Worm (Caenorhabditis elegans) whole organism, L1 larva: ENCODE data around the gene R07E3.4.

Experiments
- aly-2 ChIP-seq: fragments of 150-350 bp; optimal IDR thresholded peaks from 2 replicates; lab custom pipeline; 2014; ENCODE audit warnings: missing biosample characterization, missing genetic modification characterization
- ama-1 ChIP-seq: fragments of 150-350 bp; optimal IDR thresholded peaks from 2 replicates; lab custom pipeline; 2014
- ces-1 ChIP-seq: fragments of 150-350 bp; optimal IDR thresholded peaks from 2 replicates; lab custom pipeline; 2014; ENCODE audit warnings: missing biosample characterization, missing genetic modification reagents, missing genetic modification characterization
- elt-3 ChIP-seq, 6 experiments: fragments of 150-350 bp in 1 of 6; sonication (generic microtip); optimal IDR thresholded peaks; 2 replicates each; lab custom pipeline; 2017 to 2018; ENCODE audit warnings: missing biosample characterization in 6 of 6, missing genetic modification characterization in 6 of 6, inconsistent platforms in 1 of 6
- mdl-1 ChIP-seq, 2 experiments: fragments of 150-350 bp; optimal IDR thresholded peaks; 2 replicates each; lab custom pipeline; 2014 to 2017; ENCODE audit warnings: missing biosample characterization in 2 of 2, missing genetic modification characterization in 2 of 2, inconsistent platforms in 1 of 2
- nhr-11 ChIP-seq: fragments of 150-350 bp; optimal IDR thresholded peaks from 2 replicates; lab custom pipeline; 2014; ENCODE audit warnings: missing biosample characterization, missing genetic modification characterization
- nhr-12 ChIP-seq: sonication (generic microtip); optimal IDR thresholded peaks from 2 replicates; lab custom pipeline; 2017; ENCODE audit warnings: missing biosample characterization, missing genetic modification characterization
- nhr-76 ChIP-seq: sonication (generic microtip); optimal IDR thresholded peaks from 2 replicates; lab custom pipeline; 2017; ENCODE audit warnings: missing biosample characterization, missing genetic modification characterization
- nhr-77 ChIP-seq: fragments of 150-350 bp; optimal IDR thresholded peaks from 2 replicates; lab custom pipeline; 2014; ENCODE audit warnings: missing biosample characterization, missing genetic modification characterization
- pag-3 ChIP-seq: sonication (generic microtip); optimal IDR thresholded peaks from 2 replicates; lab custom pipeline; 2017; ENCODE audit warnings: missing genetic modification characterization, mild to moderate bottlenecking, missing compliant biosample characterization, antibody characterized with exemption, borderline replicate concordance; ENCODE audit not compliant: insufficient read depth
- ztf-11 ChIP-seq, 2 experiments: sonication (generic microtip); optimal IDR thresholded peaks; 2 replicates each; lab custom pipeline; 2016 to 2017; ENCODE audit warnings: missing genetic modification characterization in 2 of 2, missing biosample characterization in 1 of 2, missing compliant biosample characterization in 1 of 2
- ztf-4 ChIP-seq: fragments of 150-350 bp; optimal IDR thresholded peaks from 2 replicates; lab custom pipeline; 2014; ENCODE audit warnings: missing biosample characterization, missing genetic modification characterization

DNA sequence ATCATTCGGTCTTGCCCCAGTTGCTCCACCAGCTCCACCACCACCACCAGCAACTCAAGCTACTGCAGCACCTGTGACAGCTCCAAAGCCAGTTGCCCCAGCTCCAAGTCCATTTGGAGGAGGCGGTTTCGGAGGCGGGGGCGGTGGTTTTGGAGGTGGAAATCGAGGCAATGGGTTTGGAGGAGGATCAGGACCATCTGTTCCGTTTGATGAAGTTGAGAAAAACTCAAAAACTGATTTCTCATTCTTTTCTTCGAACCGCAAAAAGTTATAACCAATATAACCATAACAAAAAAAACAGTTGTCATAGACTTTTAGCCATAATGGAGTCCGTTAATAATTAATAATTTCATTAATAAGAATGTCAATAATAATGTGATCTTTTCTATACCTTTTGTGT, 11.8 kb downstream of the R07E3.4 start:
- TF ChIP-seq nhr-11, result no peak
- no peak for TF ChIP-seq nhr-77 (tag; lab: Kevin White, UChicago)
- TF ChIP-seq ztf-11 (tag; optimal IDR thresholded peaks at IDR 0.05; lab: Kevin White, UChicago), result no peak
- no peak for TF ChIP-seq nhr-12
- TF ChIP-seq ces-1, result no peak
- TF ChIP-seq ama-1 (lab: Kevin White, UChicago), result no peak
- no peak for TF ChIP-seq ztf-4
- TF ChIP-seq elt-3 (tag; optimal IDR thresholded peaks at IDR 0.05; lab: Kevin White, UChicago), result no peak
- TF ChIP-seq nhr-76 (tag; lab: Kevin White, UChicago), result no peak
- no peak for TF ChIP-seq aly-2
- no peak for TF ChIP-seq mdl-1 (tag; optimal IDR thresholded peaks at IDR 0.05; lab: Kevin White, UChicago)
- TF ChIP-seq pag-3, result no peak
